Worm (Caenorhabditis elegans) whole organism, midembryonic: ENCODE measurements around the gene col-115.
A peak's percentile ranks its signal among the peaks of the same experiment; 100 is the strongest.

ENCODE experiments used
- T22C8.4 ChIP-seq: fragments of 200-800 bp; sonication (Bioruptor generic); IDR thresholded peaks from 2 replicates; pipeline ENCODE4 v1.3.6; 2022; ENCODE audit warnings: missing genetic modification characterization, missing compliant biosample characterization
- cog-1 ChIP-seq: sonication (generic microtip); optimal IDR thresholded peaks from 2 replicates; lab custom pipeline; 2016; ENCODE audit warnings: missing genetic modification characterization, missing compliant biosample characterization
- flt-1 ChIP-seq: fragments of 200-800 bp; sonication (Bioruptor generic); IDR thresholded peaks from 2 replicates; pipeline ENCODE4 v1.3.6; 2022; ENCODE audit warnings: missing genetic modification characterization, missing compliant biosample characterization
- klf-2 ChIP-seq: fragments of 200-800 bp; sonication (Bioruptor generic); conservative IDR thresholded peaks from 2 replicates; pipeline ENCODE4 v1.3.6; 2022; ENCODE audit warnings: missing genetic modification reagents, missing genetic modification characterization, missing compliant biosample characterization
- med-1 ChIP-seq: sonication (generic microtip); optimal IDR thresholded peaks from 2 replicates; lab custom pipeline; 2017; ENCODE audit warnings: missing genetic modification characterization, mild to moderate bottlenecking, missing compliant biosample characterization, antibody characterized with exemption, missing genetic modification reagents; ENCODE audit not compliant: insufficient read depth
- ref-1 ChIP-seq: fragments of 200-800 bp; sonication (Bioruptor generic); conservative IDR thresholded peaks from 2 replicates; pipeline ENCODE4 v1.3.6; 2022; ENCODE audit warnings: missing genetic modification reagents, missing genetic modification characterization, missing compliant biosample characterization
- tab-1 ChIP-seq: fragments of 200-800 bp; sonication (Bioruptor generic); IDR thresholded peaks from 2 replicates; pipeline ENCODE4 v1.3.6; 2022; ENCODE audit warnings: missing genetic modification characterization, missing compliant biosample characterization
- ztf-23 ChIP-seq: fragments of 200-800 bp; sonication (Bioruptor generic); IDR thresholded peaks from 2 replicates; pipeline ENCODE4 v1.3.6; 2022; ENCODE audit warnings: missing genetic modification reagents, missing genetic modification characterization, missing compliant biosample characterization
- ztf-29 ChIP-seq: fragments of 200-800 bp; sonication (Bioruptor generic); IDR thresholded peaks from 2 replicates; pipeline ENCODE4 v1.3.6; 2022; ENCODE audit warnings: missing genetic modification reagents, missing genetic modification characterization, missing compliant biosample characterization

Gene col-115

DNA sequence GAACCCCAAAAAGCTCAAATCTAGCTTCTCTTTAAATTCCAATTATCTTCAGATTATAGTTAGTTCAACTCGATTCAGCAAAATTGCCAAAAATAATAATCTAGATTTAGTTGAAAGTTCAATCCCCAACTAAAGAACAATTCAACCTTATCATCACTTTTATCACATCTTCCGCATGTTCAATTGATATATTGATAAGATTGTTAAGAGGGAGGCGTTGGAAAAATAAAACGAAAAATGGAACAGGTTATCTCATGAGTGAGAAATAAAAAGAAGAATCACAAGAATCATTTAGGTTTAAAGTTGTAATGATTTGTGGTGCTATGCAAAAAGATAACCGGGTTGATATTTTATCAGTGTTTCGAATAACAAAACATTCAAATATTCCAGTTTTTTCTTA lies 2.7 kb upstream of the col-115 start:
- TF ChIP-seq T22C8.4 (GFP tag; lab: Robert Waterston, UW), result no peak
- no peak for TF ChIP-seq klf-2 (GFP tag; lab: Robert Waterston, UW)

DNA sequence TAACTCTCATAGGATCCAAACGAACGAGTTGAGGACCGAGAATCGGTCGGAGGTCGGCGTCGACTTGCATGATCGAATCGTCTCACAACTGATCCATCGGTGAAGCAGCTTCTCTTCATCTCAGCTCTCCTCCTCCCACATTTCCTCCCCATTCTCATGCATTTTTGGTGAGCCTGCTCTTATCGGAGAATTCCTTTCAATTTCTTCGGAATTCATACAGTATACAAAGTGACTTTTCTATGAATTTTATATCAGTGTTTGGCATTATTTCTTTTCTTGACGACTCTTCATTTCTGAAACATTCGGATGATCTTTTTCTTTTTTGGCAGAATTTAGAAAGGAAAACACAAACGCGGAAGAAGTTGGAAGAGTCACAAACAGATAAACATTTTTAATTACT lies 1.4 kb upstream of the col-115 start, which contains the start of gene mec-17:
TSS of gene mec-17 (minus strand) at position 101 of the 400 bp plus-strand sequence.
- TF ChIP-seq tab-1 (GFP tag; lab: Robert Waterston, UW) (no peak), ztf-29 (no peak), cog-1 (no peak), flt-1 (GFP tag; lab: Robert Waterston, UW) (no peak), med-1 (no peak), klf-2 (GFP tag; lab: Robert Waterston, UW) (no peak), ztf-23 (GFP tag; lab: Robert Waterston, UW) (no peak)

DNA sequence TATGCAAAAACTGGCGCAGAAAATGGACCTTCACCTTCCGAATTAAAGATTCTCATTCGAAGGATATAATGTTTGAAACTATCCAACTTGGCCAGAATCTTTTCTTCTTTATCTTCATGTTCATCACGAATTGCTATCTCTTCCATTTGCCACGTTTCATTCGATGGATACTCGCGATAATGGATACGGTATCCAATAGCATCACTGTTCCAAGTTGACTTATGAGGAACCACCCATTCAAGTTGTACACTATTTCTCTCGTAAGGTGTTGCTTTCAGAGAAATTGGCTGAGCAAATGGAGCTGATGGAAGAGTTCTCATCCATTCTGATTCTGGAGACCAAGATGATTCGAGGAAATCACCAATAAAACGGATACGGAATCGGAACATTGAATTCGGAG lies 6.2 kb downstream of the col-115 start:
- TF ChIP-seq med-1 (no peak), T22C8.4 (GFP tag; lab: Robert Waterston, UW) (no peak), tab-1 (GFP tag; lab: Robert Waterston, UW) (no peak), ref-1 (GFP tag; lab: Robert Waterston, UW) (no peak), ztf-29 (no peak), klf-2 (GFP tag; lab: Robert Waterston, UW) (no peak), cog-1 (no peak), ztf-23 (GFP tag; lab: Robert Waterston, UW) (no peak), flt-1 (GFP tag; lab: Robert Waterston, UW) (no peak)

- no peak for TF ChIP-seq tab-1 (GFP tag; lab: Robert Waterston, UW)
- no peak for TF ChIP-seq ztf-29
- no peak for TF ChIP-seq klf-2 (GFP tag; lab: Robert Waterston, UW)
- TF ChIP-seq ztf-23 (GFP tag; lab: Robert Waterston, UW), result no peak
- no peak for TF ChIP-seq med-1
- TF ChIP-seq cog-1, result no peak
- no peak for TF ChIP-seq ref-1 (GFP tag; lab: Robert Waterston, UW)
- TF ChIP-seq T22C8.4 (GFP tag; lab: Robert Waterston, UW), result no peak
- no peak for TF ChIP-seq flt-1 (GFP tag; lab: Robert Waterston, UW)
Measured at ce11 chrIV:8000763-8001162, 12.3 kb downstream of the col-115 start.

DNA sequence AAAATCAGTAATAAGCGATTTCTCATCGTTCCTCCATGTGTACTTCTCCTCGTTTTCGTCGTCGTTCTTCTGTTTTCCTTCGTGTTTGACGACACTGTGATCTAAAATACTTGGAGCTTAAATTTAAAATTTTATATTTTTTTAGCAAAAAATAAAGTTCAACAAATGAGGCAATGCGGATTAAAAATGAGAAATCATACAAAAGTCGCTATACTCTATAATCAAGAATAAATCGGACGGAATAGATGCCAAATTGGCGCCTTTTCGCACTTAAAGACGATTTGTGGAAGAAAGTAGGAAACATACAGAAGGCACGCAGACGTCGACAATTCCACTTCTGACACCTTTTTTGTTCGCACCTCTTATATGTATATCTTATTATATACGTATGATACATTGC lies 15.5 kb downstream of the col-115 start, which contains the start of gene rig-4:
TSS of gene rig-4 (minus strand) at position 101 of the 400 bp plus-strand sequence.
- TF ChIP-seq ztf-29 (no peak), T22C8.4 (GFP tag; lab: Robert Waterston, UW) (no peak), med-1 (no peak), flt-1 (GFP tag; lab: Robert Waterston, UW) (no peak)

DNA sequence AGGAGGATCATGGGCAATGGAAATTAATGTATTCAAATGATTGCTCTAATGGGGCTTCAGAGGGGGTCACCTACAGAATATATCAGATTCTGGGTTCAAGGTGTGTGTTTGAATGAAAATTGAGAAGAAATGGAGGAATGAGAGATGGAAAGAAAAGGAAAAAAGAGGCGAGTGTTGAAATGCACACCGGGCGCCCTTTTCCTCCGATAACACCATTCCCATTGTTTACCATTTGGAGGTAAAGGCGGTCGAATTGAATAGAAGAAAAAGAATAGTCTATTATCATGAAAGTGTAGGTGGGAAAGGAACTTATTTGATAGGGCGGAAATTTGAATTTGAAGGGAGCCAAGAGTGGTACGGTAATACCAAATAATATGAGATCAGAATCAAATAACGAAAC lies 16.9 kb downstream of the col-115 start:
- no peak for TF ChIP-seq cog-1
- no peak for TF ChIP-seq ref-1 (GFP tag; lab: Robert Waterston, UW)
- TF ChIP-seq klf-2 (GFP tag; lab: Robert Waterston, UW), result no peak
- no peak for TF ChIP-seq ztf-23 (GFP tag; lab: Robert Waterston, UW)
- TF ChIP-seq tab-1 (GFP tag; lab: Robert Waterston, UW), result no peak
- TF ChIP-seq T22C8.4 (GFP tag; lab: Robert Waterston, UW), result no peak
- TF ChIP-seq flt-1 (GFP tag; lab: Robert Waterston, UW), result no peak
- TF ChIP-seq ztf-29, result no peak
- TF ChIP-seq med-1, result no peak

- TF ChIP-seq cog-1, result no peak
- TF ChIP-seq T22C8.4 (GFP tag; lab: Robert Waterston, UW), result no peak
- no peak for TF ChIP-seq ref-1 (GFP tag; lab: Robert Waterston, UW)
- no peak for TF ChIP-seq med-1
- TF ChIP-seq flt-1 (GFP tag; lab: Robert Waterston, UW), result no peak
- TF ChIP-seq ztf-23 (GFP tag; lab: Robert Waterston, UW), result no peak
- no peak for TF ChIP-seq klf-2 (GFP tag; lab: Robert Waterston, UW)
- no peak for TF ChIP-seq tab-1 (GFP tag; lab: Robert Waterston, UW)
- TF ChIP-seq ztf-29, result no peak
Measured at ce11 chrIV:8006161-8006560, 17.7 kb downstream of the col-115 start.

DNA sequence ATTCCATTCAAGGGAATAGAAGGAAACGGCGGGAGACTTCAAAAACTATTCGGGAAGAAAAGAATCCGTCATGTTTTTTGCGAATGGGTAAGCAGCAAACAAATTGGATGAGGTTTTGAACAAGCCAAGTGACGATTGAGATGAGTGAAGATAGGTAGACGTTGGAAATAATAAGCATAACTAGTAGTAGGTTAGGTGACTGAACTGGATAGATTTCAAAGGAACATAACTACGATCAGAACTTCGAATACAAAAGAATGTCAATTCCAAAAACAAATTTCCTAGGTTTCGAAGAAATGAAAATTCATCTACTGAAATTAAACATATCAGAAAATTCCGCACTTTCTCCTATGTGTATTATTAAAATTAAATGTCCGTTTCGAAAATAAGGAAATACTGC lies 19.1 kb downstream of the col-115 start:
- TF ChIP-seq med-1 (no peak), cog-1 (no peak), ztf-29 (no peak), ztf-23 (GFP tag; lab: Robert Waterston, UW) (no peak), ref-1 (GFP tag; lab: Robert Waterston, UW) (no peak), tab-1 (GFP tag; lab: Robert Waterston, UW) (no peak), klf-2 (GFP tag; lab: Robert Waterston, UW) (no peak), T22C8.4 (GFP tag; lab: Robert Waterston, UW) (no peak), flt-1 (GFP tag; lab: Robert Waterston, UW) (no peak)

DNA sequence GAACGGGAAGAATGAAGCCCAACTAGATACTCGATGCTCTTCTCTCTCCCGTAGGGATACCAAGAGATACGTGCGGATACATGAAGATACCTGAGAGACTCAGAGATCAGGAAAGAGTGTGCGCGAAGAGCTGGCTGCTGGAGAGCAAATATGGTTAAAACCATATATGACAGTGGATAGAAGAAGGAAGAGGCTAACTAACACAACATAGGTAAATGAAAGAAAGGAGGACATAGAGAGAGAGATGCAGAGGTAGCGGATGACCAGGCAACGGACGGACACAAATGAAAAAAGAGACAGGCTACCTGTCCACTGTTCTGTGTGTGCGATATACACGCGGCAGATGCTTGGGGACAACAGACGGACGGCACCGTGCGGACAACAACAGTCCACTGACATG lies 19.7 kb downstream of the col-115 start:
- TF ChIP-seq tab-1 (GFP tag; lab: Robert Waterston, UW), result no peak
- TF ChIP-seq flt-1 (GFP tag; lab: Robert Waterston, UW), result peak; percentile 42; the same call in 1 of the 2 replicates

DNA sequence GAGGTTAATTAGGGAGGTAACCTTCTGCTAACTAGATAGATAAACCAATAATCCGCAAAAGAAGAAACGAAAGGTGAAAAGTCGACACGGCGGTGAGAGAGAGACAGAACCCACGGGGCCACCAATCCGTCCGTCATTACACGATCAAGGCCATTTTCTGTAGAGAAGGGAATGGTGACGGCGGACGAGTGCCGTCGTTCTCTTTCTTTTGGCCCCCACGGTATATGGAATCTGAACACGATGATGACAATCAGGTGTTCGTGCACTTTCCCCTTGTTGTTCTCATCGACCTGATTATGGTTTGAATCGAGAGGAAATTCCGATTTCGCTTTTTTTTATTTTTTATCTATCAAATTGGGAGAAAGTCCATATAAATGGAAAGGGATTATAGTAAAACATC lies 20.9 kb downstream of the col-115 start:
- TF ChIP-seq cog-1 (no peak), ref-1 (GFP tag; lab: Robert Waterston, UW) (no peak), ztf-23 (GFP tag; lab: Robert Waterston, UW) (no peak), tab-1 (GFP tag; lab: Robert Waterston, UW) (no peak), T22C8.4 (GFP tag; lab: Robert Waterston, UW) (no peak), flt-1 (GFP tag; lab: Robert Waterston, UW) (no peak), ztf-29 (no peak), med-1 (no peak), klf-2 (GFP tag; lab: Robert Waterston, UW) (no peak)

ce11 chrIV:8010521-8010920 lies 22.0 kb downstream of the col-115 start:
- no peak for TF ChIP-seq T22C8.4 (GFP tag; lab: Robert Waterston, UW)
- no peak for TF ChIP-seq ref-1 (GFP tag; lab: Robert Waterston, UW)
- TF ChIP-seq med-1, result no peak
- TF ChIP-seq ztf-29, result no peak
- TF ChIP-seq tab-1 (GFP tag; lab: Robert Waterston, UW), result no peak
- no peak for TF ChIP-seq flt-1 (GFP tag; lab: Robert Waterston, UW)
- TF ChIP-seq klf-2 (GFP tag; lab: Robert Waterston, UW), result no peak
- no peak for TF ChIP-seq ztf-23 (GFP tag; lab: Robert Waterston, UW)
- TF ChIP-seq cog-1, result no peak
